Worm (Caenorhabditis elegans) whole organism, L3 larva: ENCODE measurements around the gene F32H5.3.

Experiments
- R02D3.7 ChIP-seq: fragments of 150-350 bp; optimal IDR thresholded peaks from 2 replicates; lab custom pipeline; 2014; ENCODE audit warnings: missing biosample characterization, missing genetic modification characterization
- lin-15B ChIP-seq: fragments of 150-350 bp; optimal IDR thresholded peaks from 2 replicates; lab custom pipeline; 2014; ENCODE audit warnings: missing biosample characterization, missing genetic modification characterization
- lin-39 ChIP-seq: fragments of 150-350 bp; optimal IDR thresholded peaks from 2 replicates; lab custom pipeline; 2018; ENCODE audit warnings: missing biosample characterization, missing genetic modification reagents, missing genetic modification characterization
- nhr-23 ChIP-seq: fragments of 150-350 bp; optimal IDR thresholded peaks from 2 replicates; lab custom pipeline; 2014; ENCODE audit warnings: missing biosample characterization, missing genetic modification reagents, missing genetic modification characterization
- nhr-43 ChIP-seq: sonication (generic microtip); optimal IDR thresholded peaks from 2 replicates; lab custom pipeline; 2016; ENCODE audit warnings: mild to moderate bottlenecking, missing genetic modification characterization, missing compliant biosample characterization; ENCODE audit not compliant: poor library complexity, severe bottlenecking
- pha-4 ChIP-seq: fragments of 150-350 bp; optimal IDR thresholded peaks from 2 replicates; lab custom pipeline; 2014; ENCODE audit warnings: missing biosample characterization, missing genetic modification reagents, missing genetic modification characterization
- skn-1 ChIP-seq: fragments of 150-350 bp; optimal IDR thresholded peaks from 2 replicates; lab custom pipeline; 2014; ENCODE audit warnings: missing biosample characterization, missing genetic modification characterization

The F32H5.3 gene

DNA sequence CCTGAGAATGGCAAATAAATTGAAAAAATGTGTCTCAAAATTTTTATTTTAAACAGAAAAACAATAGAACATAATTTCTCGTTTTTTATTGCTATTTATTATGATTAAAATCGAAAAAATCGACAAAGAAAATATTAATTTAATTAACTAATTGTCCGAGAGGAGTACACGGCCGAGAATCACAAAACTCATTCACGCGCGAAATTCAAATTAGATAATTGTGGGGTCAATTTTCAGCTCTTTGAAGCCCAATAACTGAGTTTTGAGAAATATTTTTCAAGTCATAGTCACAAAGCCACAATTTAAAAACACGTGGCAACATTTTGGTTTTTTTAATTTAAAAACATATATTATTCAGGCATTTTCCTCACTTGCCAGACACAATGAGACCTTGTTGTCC lies 50.0 kb downstream of the F32H5.3 start:
- TF ChIP-seq skn-1: no peak
- TF ChIP-seq nhr-43 (tag; lab: Kevin White, UChicago): peak; percentile 23
- TF ChIP-seq pha-4: peak; percentile 41
- no peak for TF ChIP-seq lin-15B (tag; lab: Kevin White, UChicago)
- TF ChIP-seq nhr-23 (tag; lab: Kevin White, UChicago): peak; percentile 8
- no peak for TF ChIP-seq R02D3.7 (tag; lab: Kevin White, UChicago)
- TF ChIP-seq lin-39 (tag; lab: Kevin White, UChicago): no peak
